Worm (Caenorhabditis elegans): ENCODE data around the gene F26F12.5.

DNA sequence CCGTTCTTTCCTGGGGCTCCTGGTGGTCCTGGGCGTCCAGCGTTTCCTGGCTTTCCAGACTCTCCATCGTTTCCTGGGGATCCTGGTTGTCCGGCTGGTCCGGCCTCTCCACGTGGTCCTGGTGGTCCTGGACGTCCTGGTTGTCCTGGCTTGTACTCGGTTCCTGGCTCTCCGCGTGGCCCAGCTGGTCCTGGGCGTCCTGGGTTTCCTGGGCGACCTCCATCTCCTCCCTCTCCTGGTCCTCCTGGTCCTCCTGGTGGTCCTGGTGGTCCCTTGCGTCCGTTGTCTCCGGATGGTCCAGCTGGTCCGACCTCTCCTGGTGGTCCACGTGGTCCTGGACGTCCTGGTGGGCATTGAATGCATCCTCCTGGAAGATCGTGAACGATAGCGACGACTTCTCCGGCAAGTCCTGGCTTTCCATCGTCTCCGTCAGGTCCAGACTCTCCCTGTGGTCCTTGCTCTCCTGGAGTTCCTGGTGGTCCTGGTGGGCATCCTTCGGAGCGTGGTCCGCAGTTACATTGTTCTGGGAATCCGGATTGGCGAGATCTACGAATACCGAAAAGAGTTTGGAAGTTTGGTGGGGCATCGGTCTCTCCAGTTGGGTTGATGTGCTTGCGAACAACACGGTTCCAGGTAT, 28.9 kb downstream of the F26F12.5 start:
- TF ChIP-seq flt-1 (GFP tag; IDR thresholded peaks at IDR 0.05) (no peak), klf-2 (GFP tag; conservative IDR thresholded peaks at IDR 0.05) (no peak), cog-1 (tag; optimal IDR thresholded peaks at IDR 0.05) (no peak), ztf-23 (GFP tag; IDR thresholded peaks at IDR 0.05) (no peak), med-1 (GFP tag; optimal IDR thresholded peaks at IDR 0.05; ENCODE audit: insufficient read depth) (no peak), ztf-29 (GFP tag; IDR thresholded peaks at IDR 0.05) (no peak)
